Worm (Caenorhabditis elegans) whole organism, L4 larva: ENCODE measurements around the gene wrk-1.

ENCODE experiments used
- F10B5.3 ChIP-seq: sonication (generic microtip); optimal IDR thresholded peaks from 2 replicates; lab custom pipeline; 2016; ENCODE audit warnings: mild to moderate bottlenecking, missing genetic modification characterization, missing compliant biosample characterization
- F26F4.8 ChIP-seq: fragments of 200-800 bp; sonication (Bioruptor generic); conservative IDR thresholded peaks from 2 replicates; pipeline ENCODE4 v1.3.6; 2022; ENCODE audit warnings: missing genetic modification characterization, missing compliant biosample characterization
- F44E2.7 ChIP-seq: fragments of 200-800 bp; sonication (Bioruptor generic); IDR thresholded peaks from 2 replicates; pipeline ENCODE4 v2.1.2; 2022; ENCODE audit warnings: missing genetic modification characterization, missing compliant biosample characterization
- F49E8.2 ChIP-seq: sonication (generic microtip); optimal IDR thresholded peaks from 2 replicates; lab custom pipeline; 2016; ENCODE audit warnings: missing compliant biosample characterization, mild to moderate bottlenecking, missing genetic modification characterization, borderline replicate concordance
- R02D3.7 ChIP-seq: fragments of 150-350 bp; sonication (generic microtip); optimal IDR thresholded peaks from 3 replicates; lab custom pipeline; 2014; ENCODE audit warnings: missing biosample characterization, missing genetic modification characterization
- T20F7.1 ChIP-seq: fragments of 200-800 bp; sonication (Bioruptor generic); optimal IDR thresholded peaks from 2 replicates; lab custom pipeline; 2018; ENCODE audit warnings: mild to moderate bottlenecking, missing genetic modification characterization, missing compliant biosample characterization
- Y105C5A.15 ChIP-seq: fragments of 200-800 bp; sonication (Bioruptor generic); IDR thresholded peaks from 2 replicates; pipeline ENCODE4 v1.3.6; 2022; ENCODE audit warnings: missing genetic modification characterization, missing compliant biosample characterization
- Y5F2A.4 ChIP-seq: fragments of 200-800 bp; sonication (Bioruptor generic); optimal IDR thresholded peaks from 2 replicates; lab custom pipeline; 2018; ENCODE audit warnings: mild to moderate bottlenecking, missing genetic modification characterization, missing compliant biosample characterization
- Y75B8A.6 ChIP-seq: fragments of 200-800 bp; sonication (Bioruptor generic); IDR thresholded peaks from 2 replicates; pipeline ENCODE4 v1.3.6; 2022; ENCODE audit warnings: missing genetic modification reagents, missing genetic modification characterization, missing compliant biosample characterization
- ZK337.2 ChIP-seq: fragments of 200-800 bp; sonication (Bioruptor generic); IDR thresholded peaks from 2 replicates; pipeline ENCODE4 v1.3.6; 2022; ENCODE audit warnings: missing genetic modification reagents, missing genetic modification characterization, missing compliant biosample characterization
- ZK546.5 ChIP-seq, 2 experiments: sonication (generic microtip); optimal IDR thresholded peaks; 2 replicates each; lab custom pipeline; 2017; ENCODE audit warnings: missing biosample characterization in 2 of 2, missing genetic modification characterization in 2 of 2
- aha-1 ChIP-seq: fragments of 150-350 bp; peaks from one replicate; lab custom pipeline; 2014; ENCODE audit warnings: missing biosample characterization, missing genetic modification characterization
- attf-4 ChIP-seq: sonication (generic microtip); optimal IDR thresholded peaks from 3 replicates; lab custom pipeline; 2017; ENCODE audit warnings: missing biosample characterization, missing genetic modification characterization
- ceh-20 ChIP-seq: fragments of 200-800 bp; sonication (Bioruptor generic); IDR thresholded peaks from 2 replicates; pipeline ENCODE4 v1.3.6; 2022; ENCODE audit warnings: missing genetic modification reagents, missing genetic modification characterization, missing compliant biosample characterization
- ceh-28 ChIP-seq: fragments of 150-350 bp; optimal IDR thresholded peaks from 2 replicates; lab custom pipeline; 2014; ENCODE audit warnings: missing biosample characterization, missing genetic modification reagents, missing genetic modification characterization
- ceh-82 ChIP-seq: sonication (generic microtip); optimal IDR thresholded peaks from 2 replicates; lab custom pipeline; 2017; ENCODE audit warnings: missing biosample characterization, missing genetic modification characterization
- cey-2 ChIP-seq: sonication (generic microtip); optimal IDR thresholded peaks from 3 replicates; lab custom pipeline; 2017; ENCODE audit warnings: missing genetic modification characterization, mild to moderate bottlenecking, missing compliant biosample characterization, antibody characterized with exemption, borderline replicate concordance; ENCODE audit not compliant: insufficient read depth
- ctbp-1 ChIP-seq: fragments of 200-800 bp; sonication (Bioruptor generic); IDR thresholded peaks from 2 replicates; pipeline ENCODE4 v1.3.6; 2022; ENCODE audit warnings: missing genetic modification reagents, missing genetic modification characterization, missing compliant biosample characterization
- daf-16 ChIP-seq, 3 experiments: sonication (generic microtip); optimal IDR thresholded peaks; 2 replicates each; lab custom pipeline; 2016 to 2017; ENCODE audit warnings: missing genetic modification characterization in 3 of 3, missing genetic modification reagents in 3 of 3, mild to moderate bottlenecking in 2 of 3, missing compliant biosample characterization in 2 of 3, missing biosample characterization in 1 of 3, moderate library complexity in 1 of 3
- dmd-8 ChIP-seq: fragments of 200-800 bp; sonication (Bioruptor generic); IDR thresholded peaks from 2 replicates; pipeline ENCODE4 v1.3.6; 2022; ENCODE audit warnings: missing genetic modification characterization, missing compliant biosample characterization
- dpl-1 ChIP-seq: fragments of 150-350 bp; optimal IDR thresholded peaks from 2 replicates; lab custom pipeline; 2014; ENCODE audit warnings: missing biosample characterization, missing genetic modification reagents, missing genetic modification characterization
- duxl-1 ChIP-seq: sonication (generic microtip); optimal IDR thresholded peaks from 2 replicates; lab custom pipeline; 2016; ENCODE audit warnings: mild to moderate bottlenecking, missing genetic modification characterization, moderate library complexity, missing compliant biosample characterization; ENCODE audit not compliant: poor library complexity
- dve-1 ChIP-seq: sonication (generic microtip); optimal IDR thresholded peaks from 2 replicates; lab custom pipeline; 2017; ENCODE audit warnings: antibody characterized with exemption, mild to moderate bottlenecking, missing genetic modification characterization, missing compliant biosample characterization; ENCODE audit not compliant: insufficient read depth
- gei-8 ChIP-seq: fragments of 200-800 bp; sonication (Bioruptor generic); optimal IDR thresholded peaks from 2 replicates; lab custom pipeline; 2018; ENCODE audit warnings: mild to moderate bottlenecking, missing genetic modification characterization, missing compliant biosample characterization
- hif-1 ChIP-seq, 2 experiments: sonication (generic microtip); optimal IDR thresholded peaks; 2 replicates each; lab custom pipeline; 2016 to 2017; ENCODE audit warnings: missing compliant biosample characterization in 2 of 2, missing genetic modification characterization in 2 of 2, missing genetic modification reagents in 2 of 2, missing genotype in 2 of 2, mild to moderate bottlenecking in 1 of 2
- hlh-11 ChIP-seq: fragments of 200-800 bp; sonication (Bioruptor generic); optimal IDR thresholded peaks from 2 replicates; lab custom pipeline; 2018; ENCODE audit warnings: mild to moderate bottlenecking, missing genetic modification characterization, missing compliant biosample characterization
- hmg-1.1 ChIP-seq: fragments of 200-800 bp; sonication (Bioruptor generic); IDR thresholded peaks from 2 replicates; pipeline ENCODE4 v1.3.6; 2022; ENCODE audit warnings: missing genetic modification reagents, missing genetic modification characterization, missing compliant biosample characterization
- jun-1 ChIP-seq: fragments of 150-350 bp; optimal IDR thresholded peaks from 2 replicates; lab custom pipeline; 2014; ENCODE audit warnings: missing biosample characterization, missing genetic modification reagents, missing genetic modification characterization
- lim-7 ChIP-seq: fragments of 200-800 bp; sonication (Bioruptor generic); IDR thresholded peaks from 2 replicates; pipeline ENCODE4 v1.3.6; 2022; ENCODE audit warnings: missing genetic modification characterization, missing compliant biosample characterization
- lin-29 ChIP-seq: fragments of 200-800 bp; sonication (Bioruptor generic); IDR thresholded peaks from 2 replicates; pipeline ENCODE4 v1.3.6; 2022; ENCODE audit warnings: missing genetic modification reagents, missing genetic modification characterization, missing compliant biosample characterization
- lin-38 ChIP-seq: fragments of 200-800 bp; sonication (Bioruptor generic); IDR thresholded peaks from 2 replicates; pipeline ENCODE4 v1.3.6; 2022; ENCODE audit warnings: missing genetic modification reagents, missing genetic modification characterization, missing compliant biosample characterization
- mdt-29 ChIP-seq: fragments of 200-800 bp; sonication (Bioruptor generic); IDR thresholded peaks from 2 replicates; pipeline ENCODE4 v1.3.6; 2022; ENCODE audit warnings: missing genetic modification reagents, missing genetic modification characterization, missing compliant biosample characterization
- mxl-3 ChIP-seq: fragments of 200-800 bp; sonication (Bioruptor generic); optimal IDR thresholded peaks from 2 replicates; lab custom pipeline; 2018; ENCODE audit warnings: mild to moderate bottlenecking, missing genetic modification characterization, missing compliant biosample characterization
- nhr-10 ChIP-seq: fragments of 150-350 bp; optimal IDR thresholded peaks from 2 replicates; lab custom pipeline; 2014; ENCODE audit warnings: missing biosample characterization, missing genetic modification characterization
- nhr-11 ChIP-seq: fragments of 150-350 bp; optimal IDR thresholded peaks from 2 replicates; lab custom pipeline; 2014; ENCODE audit warnings: missing biosample characterization, missing genetic modification characterization
- nhr-111 ChIP-seq: fragments of 200-800 bp; sonication (Bioruptor generic); optimal IDR thresholded peaks from 2 replicates; lab custom pipeline; 2018; ENCODE audit warnings: mild to moderate bottlenecking, missing genetic modification characterization, missing compliant biosample characterization
- nhr-237 ChIP-seq: sonication (generic microtip); optimal IDR thresholded peaks from 2 replicates; lab custom pipeline; 2017; ENCODE audit warnings: missing biosample characterization, missing genetic modification characterization
- nhr-41 ChIP-seq: fragments of 200-800 bp; sonication (Bioruptor generic); IDR thresholded peaks from 2 replicates; pipeline ENCODE4 v1.3.6; 2022; ENCODE audit warnings: missing genetic modification reagents, missing genetic modification characterization, missing compliant biosample characterization
- pqm-1 ChIP-seq: sonication (generic microtip); optimal IDR thresholded peaks from 2 replicates; lab custom pipeline; 2017; ENCODE audit warnings: missing biosample characterization, missing genetic modification characterization
- skn-1 ChIP-seq: fragments of 150-350 bp; optimal IDR thresholded peaks from 2 replicates; lab custom pipeline; 2014; ENCODE audit warnings: missing biosample characterization, missing genetic modification characterization
- snpc-1.2 ChIP-seq: fragments of 200-800 bp; sonication (Bioruptor generic); IDR thresholded peaks from 2 replicates; pipeline ENCODE4 v1.3.6; 2022; ENCODE audit warnings: missing genetic modification reagents, missing genetic modification characterization, missing compliant biosample characterization
- snpc-4 ChIP-seq: fragments of 150-350 bp; optimal IDR thresholded peaks from 2 replicates; lab custom pipeline; 2014; ENCODE audit warnings: missing biosample characterization, missing genetic modification characterization
- spr-1 ChIP-seq: sonication (generic microtip); optimal IDR thresholded peaks from 2 replicates; lab custom pipeline; 2016; ENCODE audit warnings: mild to moderate bottlenecking, missing genetic modification characterization, missing compliant biosample characterization
- unc-62 ChIP-seq, 3 experiments: fragments of 150-350 bp in 1 of 3; sonication (generic microtip); optimal IDR thresholded peaks in 2 of 3; peaks in 1 of 3; 1 replicate in 1 of 3; 2 replicates in 2 of 3; lab custom pipeline; 2014 to 2017; ENCODE audit warnings: missing biosample characterization in 3 of 3, missing genetic modification characterization in 3 of 3, missing genetic modification reagents in 3 of 3, missing genotype in 1 of 3
- zag-1 ChIP-seq: fragments of 150-350 bp; optimal IDR thresholded peaks from 2 replicates; lab custom pipeline; 2014; ENCODE audit warnings: missing biosample characterization, missing genetic modification characterization
- zip-11 ChIP-seq: fragments of 200-800 bp; sonication (Bioruptor generic); IDR thresholded peaks from 2 replicates; pipeline ENCODE4 v1.3.6; 2022; ENCODE audit warnings: missing genetic modification characterization, missing compliant biosample characterization

wrk-1 gene

ce11 chrX:8392539-8392996 is at the start of gene wrk-1:
Gene wrk-1, minus strand, starts transcription at chrX:8392589.
- TF ChIP-seq R02D3.7 (tag; lab: Kevin White, UChicago) (no peak), nhr-10 (tag; lab: Kevin White, UChicago) (no peak), pqm-1 (tag; lab: Kevin White, UChicago) (peak; percentile 43), dve-1 (tag; lab: Kevin White, UChicago) (peak; percentile 43), unc-62 (GFP tag; optimal IDR thresholded peaks at IDR 0.05 in 1 of 2; lab: Kevin White, UChicago) (peak in 1 of 2 experiments; percentile 93), unc-62 (tag; optimal IDR thresholded peaks at IDR 0.05; lab: Kevin White, UChicago) (no peak), daf-16 (GFP tag; optimal IDR thresholded peaks at IDR 0.05; lab: Kevin White, UChicago) (no peak), daf-16 (tag; optimal IDR thresholded peaks at IDR 0.05; lab: Kevin White, UChicago) (peak; percentile 35), snpc-4 (tag; lab: Kevin White, UChicago) (no peak), hlh-11 (peak; percentile 27)

DNA sequence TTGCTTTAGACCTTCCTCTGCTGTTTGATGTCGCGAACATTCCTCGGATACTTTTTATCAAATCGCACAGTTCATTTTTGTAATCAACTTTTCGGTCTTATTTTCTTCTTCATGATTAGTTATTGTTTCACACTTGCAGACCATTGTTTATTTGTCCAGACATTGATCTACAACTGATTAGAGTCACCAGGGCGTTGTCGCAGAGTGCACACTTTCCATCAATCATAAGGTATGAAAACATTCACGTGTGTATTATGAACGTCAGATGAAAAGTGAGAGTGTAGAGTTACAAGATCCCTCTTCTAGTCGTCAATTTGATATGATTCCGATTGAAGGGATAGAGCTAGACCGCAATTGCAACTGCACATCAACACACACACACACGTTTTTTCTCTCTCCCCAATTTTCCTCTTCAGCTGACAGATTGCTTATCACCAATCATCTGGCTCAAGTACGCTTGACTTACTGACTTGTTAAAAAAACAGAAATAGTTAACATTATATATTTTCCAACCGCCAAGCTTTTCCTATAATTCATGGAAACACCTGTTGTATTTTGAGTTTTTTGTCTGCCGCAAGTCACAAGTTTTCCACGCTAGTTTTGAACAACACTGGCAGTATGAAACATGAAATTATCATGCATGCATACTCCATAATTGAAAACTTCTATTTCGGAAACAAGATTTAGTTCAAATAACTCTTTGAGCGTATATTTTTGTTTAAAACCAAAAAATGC is 47.8 kb upstream of the wrk-1 start:
- TF ChIP-seq ZK546.5 (tag; optimal IDR thresholded peaks at IDR 0.05; lab: Kevin White, UChicago) (no peak), ceh-28 (tag; lab: Kevin White, UChicago) (no peak), Y105C5A.15 (GFP tag; lab: Robert Waterston, UW) (no peak), ceh-82 (tag; lab: Kevin White, UChicago) (no peak), hif-1 (tag; optimal IDR thresholded peaks at IDR 0.05; lab: Kevin White, UChicago) (no peak), F10B5.3 (no peak), gei-8 (no peak), dpl-1 (no peak), ZK337.2 (GFP tag; lab: Robert Waterston, UW) (no peak), ctbp-1 (GFP tag; lab: Robert Waterston, UW) (no peak), jun-1 (tag; lab: Kevin White, UChicago) (no peak), R02D3.7 (tag; lab: Kevin White, UChicago) (no peak), mdt-29 (GFP tag; lab: Robert Waterston, UW) (no peak), F26F4.8 (GFP tag; lab: Robert Waterston, UW) (no peak), F44E2.7 (GFP tag; lab: Robert Waterston, UW) (no peak), lim-7 (GFP tag; lab: Robert Waterston, UW) (no peak), snpc-4 (tag; lab: Kevin White, UChicago) (no peak), mxl-3 (peak; percentile 14), lin-38 (GFP tag; lab: Robert Waterston, UW) (no peak), Y75B8A.6 (no peak), cey-2 (no peak), hmg-1.1 (GFP tag; lab: Robert Waterston, UW) (no peak), attf-4 (tag; lab: Kevin White, UChicago) (no peak), hlh-11 (peak; percentile 75), spr-1 (tag; lab: Kevin White, UChicago) (no peak), daf-16 (GFP tag; optimal IDR thresholded peaks at IDR 0.05; lab: Kevin White, UChicago) (peak in 1 of 2 experiments; percentile 69), daf-16 (tag; optimal IDR thresholded peaks at IDR 0.05; lab: Kevin White, UChicago) (peak; percentile 61), Y5F2A.4 (GFP tag; lab: Kevin White, UChicago) (no peak), nhr-111 (GFP tag; lab: Kevin White, UChicago) (no peak), lin-29 (no peak), F49E8.2 (tag; lab: Kevin White, UChicago) (no peak), nhr-237 (tag; lab: Kevin White, UChicago) (no peak), nhr-41 (GFP tag; lab: Robert Waterston, UW) (no peak), duxl-1 (no peak), skn-1 (no peak), unc-62 (GFP tag; optimal IDR thresholded peaks at IDR 0.05 in 1 of 2; lab: Kevin White, UChicago) (no peak), unc-62 (tag; optimal IDR thresholded peaks at IDR 0.05; lab: Kevin White, UChicago) (no peak), zip-11 (GFP tag; lab: Robert Waterston, UW) (no peak), dmd-8 (no peak), snpc-1.2 (no peak), nhr-11 (tag; lab: Kevin White, UChicago) (no peak), aha-1 (tag; lab: Kevin White, UChicago) (peak; percentile 23), ceh-20 (GFP tag; lab: Robert Waterston, UW) (no peak), T20F7.1 (no peak), zag-1 (no peak)
